Worm (Caenorhabditis elegans): Measurements from ENCODE around the gene Y67H2A.2.

Gene Y67H2A.2

ce11 chrIV:13258872-13259271, 38.7 kb downstream of the Y67H2A.2 start, which contains the start of gene JC8.16 (continued):
- TF ChIP-seq let-607 (tag; optimal IDR thresholded peaks at IDR 0.05) (no peak), attf-5 (GFP tag; optimal IDR thresholded peaks at IDR 0.05) (no peak), Y79H2A.3 (GFP tag; conservative IDR thresholded peaks at IDR 0.05) (no peak)

ce11 chrIV:13255886-13256285, 41.7 kb downstream of the Y67H2A.2 start, which contains the start of gene bus-12:
Gene bus-12 (plus strand): TSS chrIV:13256186.
- no peak for TF ChIP-seq xnd-1 (tag; optimal IDR thresholded peaks at IDR 0.05)
- no peak for TF ChIP-seq madf-6 (GFP tag; IDR thresholded peaks at IDR 0.05)
- no peak for TF ChIP-seq lir-1 (GFP tag; conservative IDR thresholded peaks at IDR 0.05)
- no peak for TF ChIP-seq Y53F4B.3 (GFP tag; IDR thresholded peaks at IDR 0.05)
- TF ChIP-seq tbx-9 (tag; optimal IDR thresholded peaks at IDR 0.05; ENCODE audit: borderline replicate concordance) = no peak
- no peak for TF ChIP-seq lin-35 (GFP tag; optimal IDR thresholded peaks at IDR 0.05)
- TF ChIP-seq hsf-1 (GFP tag; IDR thresholded peaks at IDR 0.05) = no peak
- no peak for TF ChIP-seq ztf-18 (tag; optimal IDR thresholded peaks at IDR 0.05)
- TF ChIP-seq nfya-1 (tag; optimal IDR thresholded peaks at IDR 0.05; ENCODE audit: borderline replicate concordance, insufficient read depth) = no peak
- no peak for TF ChIP-seq gei-17 (GFP tag; optimal IDR thresholded peaks at IDR 0.05)
- no peak for TF ChIP-seq ceh-100 (GFP tag; IDR thresholded peaks at IDR 0.05)
- no peak for TF ChIP-seq ceh-40 (GFP tag; IDR thresholded peaks at IDR 0.05)
- no peak for TF ChIP-seq ztf-22 (GFP tag; optimal IDR thresholded peaks at IDR 0.05)
- TF ChIP-seq nhr-27 (tag; optimal IDR thresholded peaks at IDR 0.05) = no peak
- TF ChIP-seq cebp-1 (GFP tag; IDR thresholded peaks at IDR 0.05) = no peak
- no peak for TF ChIP-seq cebp-1 (tag; optimal IDR thresholded peaks at IDR 0.05)
- no peak for TF ChIP-seq ceh-27 (GFP tag; optimal IDR thresholded peaks at IDR 0.05)

DNA sequence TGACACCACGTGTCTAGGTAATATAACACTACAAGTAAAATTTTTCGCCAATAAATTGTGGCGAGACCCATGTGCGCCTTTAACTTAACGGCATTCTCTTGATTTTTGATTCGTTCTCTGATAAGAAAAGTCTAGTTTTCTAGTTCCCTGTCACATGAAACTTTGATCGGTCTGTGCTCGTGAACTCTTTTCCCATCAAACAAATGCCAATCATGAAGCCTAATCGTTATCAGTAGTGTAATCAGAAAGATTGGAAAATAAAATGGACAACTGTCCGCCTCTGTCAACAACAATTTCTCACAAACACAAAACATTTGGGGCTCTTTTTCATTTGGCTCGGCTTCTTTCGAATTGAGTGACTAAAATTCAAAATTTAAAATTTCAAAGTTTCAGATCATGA, 43.8 kb downstream of the Y67H2A.2 start, which contains the start of gene ttr-45:
Gene ttr-45 (plus strand): TSS at position 385 of the 400 bp plus-strand sequence.
- no peak for TF ChIP-seq snpc-3.4 (tag; optimal IDR thresholded peaks at IDR 0.05)
- TF ChIP-seq cebp-1 (GFP tag; IDR thresholded peaks at IDR 0.05) = no peak
- peak; percentile 53 for TF ChIP-seq cebp-1 (tag; optimal IDR thresholded peaks at IDR 0.05)
- no peak for TF ChIP-seq lag-1 (GFP tag; IDR thresholded peaks at IDR 0.05)
- TF ChIP-seq die-1 (tag; optimal IDR thresholded peaks at IDR 0.05) = no peak
- no peak for TF ChIP-seq mel-28 (tag; optimal IDR thresholded peaks at IDR 0.05; ENCODE audit: borderline replicate concordance)
- TF ChIP-seq sdz-38 (tag; optimal IDR thresholded peaks at IDR 0.05) = no peak
- TF ChIP-seq nhr-179 (tag; optimal IDR thresholded peaks at IDR 0.05) = no peak
- no peak for TF ChIP-seq tbx-9 (tag; optimal IDR thresholded peaks at IDR 0.05; ENCODE audit: borderline replicate concordance)
- no peak for TF ChIP-seq dpl-1 (GFP tag; optimal IDR thresholded peaks at IDR 0.05)
- TF ChIP-seq unc-62 (GFP tag; optimal IDR thresholded peaks at IDR 0.05) = peak; percentile 74
- TF ChIP-seq let-526 (GFP tag; IDR thresholded peaks at IDR 0.05) = no peak
- peak; percentile 50 for TF ChIP-seq atf-7 (tag; optimal IDR thresholded peaks at IDR 0.05)
- peak; percentile 52 for TF ChIP-seq tlf-1 (GFP tag; optimal IDR thresholded peaks at IDR 0.05)
- TF ChIP-seq dox-1 (GFP tag; IDR thresholded peaks at IDR 0.05) = 0 out of 2 replicates have a peak, but pooled peaks have one; percentile 25
- no peak for TF ChIP-seq F39B2.1 (GFP tag; IDR thresholded peaks at IDR 0.05)
- TF ChIP-seq hmg-20 (GFP tag; IDR thresholded peaks at IDR 0.05) = no peak
- no peak for TF ChIP-seq hrde-1 (tag; optimal IDR thresholded peaks at IDR 0.05; ENCODE audit: borderline replicate concordance)
- no peak for TF ChIP-seq ztf-25 (GFP tag; IDR thresholded peaks at IDR 0.05)
- TF ChIP-seq ztf-28 (GFP tag; IDR thresholded peaks at IDR 0.05) = no peak
- TF ChIP-seq ztf-6 (GFP tag; IDR thresholded peaks at IDR 0.05) = no peak
- no peak for TF ChIP-seq egrh-3 (GFP tag; IDR thresholded peaks at IDR 0.05)
- TF ChIP-seq him-1 (tag; optimal IDR thresholded peaks at IDR 0.05) = no peak
- no peak for TF ChIP-seq ZK185.1 (tag; optimal IDR thresholded peaks at IDR 0.05; ENCODE audit: poor library complexity, severe bottlenecking)
- no peak for TF ChIP-seq F57C9.4 (tag; optimal IDR thresholded peaks at IDR 0.05)
- no peak for TF ChIP-seq nhr-120 (GFP tag; IDR thresholded peaks at IDR 0.05)
- no peak for TF ChIP-seq T26A5.8 (tag; optimal IDR thresholded peaks at IDR 0.05)
- no peak for TF ChIP-seq Y53G8AR.9 (GFP tag; conservative IDR thresholded peaks at IDR 0.05)
- TF ChIP-seq mes-4 (tag; optimal IDR thresholded peaks at IDR 0.05) = no peak

Measured in whole organism, young adult.